Fruit fly (Drosophila melanogaster) whole organism, adult: ENCODE measurements around the gene COX4.

Experiments used
- CG7045 ChIP-seq: fragments of 200-800 bp; sonication (Bioruptor generic); optimal IDR thresholded peaks from 2 replicates; lab custom pipeline; 2017; ENCODE audit warnings: missing biosample characterization, mild to moderate bottlenecking, missing genetic modification characterization
- Hr96 ChIP-seq: fragments of 200-800 bp; sonication (Bioruptor generic); optimal IDR thresholded peaks from 2 replicates; lab custom pipeline; 2016; ENCODE audit warnings: missing biosample characterization, missing genetic modification characterization
- bab1 ChIP-seq: fragments of 200-800 bp; sonication (Bioruptor generic); optimal IDR thresholded peaks from 3 replicates; lab custom pipeline; 2019; ENCODE audit warnings: missing biosample characterization, mild to moderate bottlenecking, missing genetic modification characterization, moderate library complexity
- cnc ChIP-seq, 2 experiments: fragments of >200 bp; optimal IDR thresholded peaks; 2 replicates each; lab custom pipeline; 2017
- tj ChIP-seq: fragments of 200-800 bp; sonication (Bioruptor generic); optimal IDR thresholded peaks from 3 replicates; lab custom pipeline; 2017; ENCODE audit warnings: missing biosample characterization, mild to moderate bottlenecking, missing genetic modification characterization, moderate library complexity

dm6 chr2L:19951543-19952163 lies 6.9 kb upstream of the COX4 start:
- no peak for TF ChIP-seq Hr96 (GFP tag; lab: Kevin White, UChicago)
- TF ChIP-seq cnc (optimal IDR thresholded peaks at IDR 0.05; lab: Kevin White, UChicago) = no peak
- no peak for TF ChIP-seq bab1 (GFP tag; lab: Kevin White, UChicago)
- no peak for TF ChIP-seq tj (GFP tag; lab: Kevin White, UChicago)
- no peak for TF ChIP-seq CG7045 (GFP tag; lab: Kevin White, UChicago)
